Worm (Caenorhabditis elegans): ENCODE data around the gene F52C6.2.

The F52C6.2 gene

ce11 chrII:1912741-1913140 is 13.5 kb upstream of the F52C6.2 start, which contains the start of gene math-31:
math-31 (minus strand) TSS chrII:1912841.
- TF ChIP-seq B0310.2 (tag; optimal IDR thresholded peaks at IDR 0.05) (no peak), F13C5.2 (tag; optimal IDR thresholded peaks at IDR 0.05) (no peak), pes-1 (GFP tag; IDR thresholded peaks at IDR 0.05) (no peak), ets-7 (tag; optimal IDR thresholded peaks at IDR 0.05) (no peak), tra-4 (tag; optimal IDR thresholded peaks at IDR 0.05) (no peak), hmg-4 (GFP tag; optimal IDR thresholded peaks at IDR 0.05) (no peak), ama-1 (optimal IDR thresholded peaks at IDR 0.05) (no peak), hmbx-1 (tag; optimal IDR thresholded peaks at IDR 0.05) (no peak), tbx-11 (GFP tag; IDR thresholded peaks at IDR 0.05) (no peak), sea-1 (GFP tag; conservative IDR thresholded peaks at IDR 0.05) (no peak), ceh-36 (tag; optimal IDR thresholded peaks at IDR 0.05) (no peak), scrt-1 (GFP tag; IDR thresholded peaks at IDR 0.05) (no peak), tbx-37 (GFP tag; conservative IDR thresholded peaks at IDR 0.05) (no peak), flt-1 (GFP tag; IDR thresholded peaks at IDR 0.05) (no peak), ceh-13 (GFP tag; optimal IDR thresholded peaks at IDR 0.05) (no peak), hnd-1 (tag; optimal IDR thresholded peaks at IDR 0.05) (no peak), aly-1 (tag; optimal IDR thresholded peaks at IDR 0.05) (no peak)

ce11 chrII:1917862-1918261 is 8.4 kb upstream of the F52C6.2 start, which contains the start of gene bath-4:
bath-4 (minus strand) TSS chrII:1917962.
- TF ChIP-seq hnd-1 (tag; optimal IDR thresholded peaks at IDR 0.05), result no peak
- no peak for TF ChIP-seq ceh-36 (tag; optimal IDR thresholded peaks at IDR 0.05)
- TF ChIP-seq sea-1 (GFP tag; conservative IDR thresholded peaks at IDR 0.05), result no peak
- TF ChIP-seq aly-1 (tag; optimal IDR thresholded peaks at IDR 0.05), result no peak
- no peak for TF ChIP-seq scrt-1 (GFP tag; IDR thresholded peaks at IDR 0.05)
- TF ChIP-seq tbx-11 (GFP tag; IDR thresholded peaks at IDR 0.05), result no peak
- TF ChIP-seq pes-1 (GFP tag; IDR thresholded peaks at IDR 0.05), result no peak
- no peak for TF ChIP-seq F13C5.2 (tag; optimal IDR thresholded peaks at IDR 0.05)
- no peak for TF ChIP-seq flt-1 (GFP tag; IDR thresholded peaks at IDR 0.05)
- TF ChIP-seq hmg-4 (GFP tag; optimal IDR thresholded peaks at IDR 0.05), result no peak
- no peak for TF ChIP-seq tbx-37 (GFP tag; conservative IDR thresholded peaks at IDR 0.05)
- no peak for TF ChIP-seq tra-4 (tag; optimal IDR thresholded peaks at IDR 0.05)
- TF ChIP-seq ceh-13 (GFP tag; optimal IDR thresholded peaks at IDR 0.05), result no peak
- no peak for TF ChIP-seq hmbx-1 (tag; optimal IDR thresholded peaks at IDR 0.05)
- TF ChIP-seq ets-7 (tag; optimal IDR thresholded peaks at IDR 0.05), result no peak
- no peak for TF ChIP-seq ama-1 (optimal IDR thresholded peaks at IDR 0.05)
- no peak for TF ChIP-seq B0310.2 (tag; optimal IDR thresholded peaks at IDR 0.05)

- TF ChIP-seq scrt-1 (GFP tag; IDR thresholded peaks at IDR 0.05) (no peak), tra-4 (tag; optimal IDR thresholded peaks at IDR 0.05) (no peak), F13C5.2 (tag; optimal IDR thresholded peaks at IDR 0.05) (no peak), tbx-37 (GFP tag; conservative IDR thresholded peaks at IDR 0.05) (no peak), ceh-13 (GFP tag; optimal IDR thresholded peaks at IDR 0.05) (no peak), hmg-4 (GFP tag; optimal IDR thresholded peaks at IDR 0.05) (no peak), B0310.2 (tag; optimal IDR thresholded peaks at IDR 0.05) (no peak), hnd-1 (tag; optimal IDR thresholded peaks at IDR 0.05) (no peak), ceh-36 (tag; optimal IDR thresholded peaks at IDR 0.05) (no peak), tbx-11 (GFP tag; IDR thresholded peaks at IDR 0.05) (no peak), ets-7 (tag; optimal IDR thresholded peaks at IDR 0.05) (no peak), aly-1 (tag; optimal IDR thresholded peaks at IDR 0.05) (no peak), hmbx-1 (tag; optimal IDR thresholded peaks at IDR 0.05) (no peak), ama-1 (optimal IDR thresholded peaks at IDR 0.05) (no peak), pes-1 (GFP tag; IDR thresholded peaks at IDR 0.05) (no peak)
Measured at ce11 chrII:1921018-1921417, 5.2 kb upstream of the F52C6.2 start, which contains the start of gene bath-7. bath-7 (minus strand) TSS chrII:1921118.

- TF ChIP-seq pes-1 (GFP tag; IDR thresholded peaks at IDR 0.05) (no peak), hnd-1 (tag; optimal IDR thresholded peaks at IDR 0.05) (no peak), ceh-36 (tag; optimal IDR thresholded peaks at IDR 0.05) (no peak), sea-1 (GFP tag; conservative IDR thresholded peaks at IDR 0.05) (no peak), ets-7 (tag; optimal IDR thresholded peaks at IDR 0.05) (no peak)
Measured at ce11 chrII:1922665-1923187, 3.5 kb upstream of the F52C6.2 start, which contains the start of the genes bath-2 and F52C6.4. bath-2 (minus strand) TSS chrII:1922765. F52C6.4 (plus strand) TSS chrII:1923137.

- TF ChIP-seq scrt-1 (GFP tag; IDR thresholded peaks at IDR 0.05) (no peak), hnd-1 (tag; optimal IDR thresholded peaks at IDR 0.05) (no peak), tra-4 (tag; optimal IDR thresholded peaks at IDR 0.05) (no peak), B0310.2 (tag; optimal IDR thresholded peaks at IDR 0.05) (no peak)
Measured at ce11 chrII:1924459-1924858, 1.8 kb upstream of the F52C6.2 start, which contains the start of gene F52C6.3. F52C6.3 (plus strand) TSS chrII:1924759.

- no peak for TF ChIP-seq tbx-11 (GFP tag; IDR thresholded peaks at IDR 0.05)
- no peak for TF ChIP-seq scrt-1 (GFP tag; IDR thresholded peaks at IDR 0.05)
- TF ChIP-seq aly-1 (tag; optimal IDR thresholded peaks at IDR 0.05), result no peak
- TF ChIP-seq ceh-13 (GFP tag; optimal IDR thresholded peaks at IDR 0.05), result no peak
- no peak for TF ChIP-seq pes-1 (GFP tag; IDR thresholded peaks at IDR 0.05)
- no peak for TF ChIP-seq ceh-36 (tag; optimal IDR thresholded peaks at IDR 0.05)
- TF ChIP-seq ets-7 (tag; optimal IDR thresholded peaks at IDR 0.05), result no peak
- TF ChIP-seq flt-1 (GFP tag; IDR thresholded peaks at IDR 0.05), result no peak
- TF ChIP-seq ama-1 (optimal IDR thresholded peaks at IDR 0.05), result no peak
- no peak for TF ChIP-seq sea-1 (GFP tag; conservative IDR thresholded peaks at IDR 0.05)
Measured at ce11 chrII:1928578-1928977, 2.3 kb downstream of the F52C6.2 start.

ce11 chrII:1939652-1940051 is 13.4 kb downstream of the F52C6.2 start, which contains the start of gene ZK250.13:
ZK250.13 (minus strand) TSS chrII:1939752.
- TF ChIP-seq ama-1 (optimal IDR thresholded peaks at IDR 0.05), result no peak
- no peak for TF ChIP-seq tbx-11 (GFP tag; IDR thresholded peaks at IDR 0.05)
- TF ChIP-seq B0310.2 (tag; optimal IDR thresholded peaks at IDR 0.05), result no peak
- no peak for TF ChIP-seq aly-1 (tag; optimal IDR thresholded peaks at IDR 0.05)
- no peak for TF ChIP-seq ceh-13 (GFP tag; optimal IDR thresholded peaks at IDR 0.05)
- no peak for TF ChIP-seq hnd-1 (tag; optimal IDR thresholded peaks at IDR 0.05)
- TF ChIP-seq sea-1 (GFP tag; conservative IDR thresholded peaks at IDR 0.05), result no peak
- TF ChIP-seq tra-4 (tag; optimal IDR thresholded peaks at IDR 0.05), result no peak
- TF ChIP-seq flt-1 (GFP tag; IDR thresholded peaks at IDR 0.05), result no peak
- TF ChIP-seq pes-1 (GFP tag; IDR thresholded peaks at IDR 0.05), result no peak
- TF ChIP-seq hmg-4 (GFP tag; optimal IDR thresholded peaks at IDR 0.05), result no peak
- no peak for TF ChIP-seq hmbx-1 (tag; optimal IDR thresholded peaks at IDR 0.05)
